Worm (Caenorhabditis elegans) whole organism, mixed stage, embryonic: ENCODE data around the gene far-7.
A peak's percentile ranks its signal among the peaks of the same experiment; 100 is the strongest.

ENCODE experiments used
- M03D4.4 ChIP-seq: sonication (generic microtip); optimal IDR thresholded peaks from 2 replicates; lab custom pipeline; 2017; ENCODE audit warnings: mild to moderate bottlenecking, missing genetic modification characterization, missing compliant biosample characterization
- blmp-1 ChIP-seq: fragments of 150-350 bp; optimal IDR thresholded peaks from 2 replicates; lab custom pipeline; 2014; ENCODE audit warnings: missing biosample characterization, missing genetic modification characterization
- ceh-39 ChIP-seq: fragments of 150-350 bp; optimal IDR thresholded peaks from 2 replicates; lab custom pipeline; 2014; ENCODE audit warnings: missing biosample characterization, missing genetic modification characterization
- ceh-43 ChIP-seq: fragments of 200-800 bp; sonication (Bioruptor generic); optimal IDR thresholded peaks from 2 replicates; lab custom pipeline; 2018; ENCODE audit warnings: mild to moderate bottlenecking, missing genetic modification characterization, moderate library complexity, missing compliant biosample characterization
- ceh-83 ChIP-seq: fragments of 200-800 bp; sonication (Bioruptor generic); optimal IDR thresholded peaks from 2 replicates; lab custom pipeline; 2018; ENCODE audit warnings: mild to moderate bottlenecking, missing genetic modification characterization, missing compliant biosample characterization
- ces-1 ChIP-seq: fragments of 150-350 bp; optimal IDR thresholded peaks from 2 replicates; lab custom pipeline; 2014; ENCODE audit warnings: missing biosample characterization, missing genetic modification reagents, missing genetic modification characterization
- cnd-1 ChIP-seq: fragments of 200-800 bp; sonication (Bioruptor generic); optimal IDR thresholded peaks from 2 replicates; lab custom pipeline; 2018; ENCODE audit warnings: mild to moderate bottlenecking, missing genetic modification characterization, missing compliant biosample characterization
- drap-1 ChIP-seq: fragments of 200-800 bp; sonication (Bioruptor generic); optimal IDR thresholded peaks from 3 replicates; lab custom pipeline; 2018; ENCODE audit warnings: mild to moderate bottlenecking, missing genetic modification characterization, missing compliant biosample characterization
- elt-1 ChIP-seq: sonication (generic microtip); optimal IDR thresholded peaks from 2 replicates; lab custom pipeline; 2017; ENCODE audit warnings: missing genetic modification characterization, mild to moderate bottlenecking, missing compliant biosample characterization, antibody characterized with exemption, moderate library complexity, borderline replicate concordance; ENCODE audit not compliant: insufficient read depth
- elt-3 ChIP-seq: fragments of 150-350 bp; optimal IDR thresholded peaks from 2 replicates; lab custom pipeline; 2014; ENCODE audit warnings: missing biosample characterization, missing genetic modification characterization
- flh-1 ChIP-seq: fragments of 200-800 bp; sonication (Bioruptor generic); optimal IDR thresholded peaks from 2 replicates; lab custom pipeline; 2018; ENCODE audit warnings: mild to moderate bottlenecking, missing genetic modification characterization, moderate library complexity, missing compliant biosample characterization
- ham-2 ChIP-seq: fragments of 200-800 bp; sonication (Bioruptor generic); optimal IDR thresholded peaks from 2 replicates; lab custom pipeline; 2018; ENCODE audit warnings: mild to moderate bottlenecking, missing genetic modification characterization, missing compliant biosample characterization
- hlh-1 ChIP-seq: fragments of 150-350 bp; optimal IDR thresholded peaks from 2 replicates; lab custom pipeline; 2014; ENCODE audit warnings: missing biosample characterization, missing genetic modification reagents, missing genetic modification characterization
- lin-13 ChIP-seq: fragments of 150-350 bp; optimal IDR thresholded peaks from 2 replicates; lab custom pipeline; 2014; ENCODE audit warnings: missing biosample characterization, missing genetic modification characterization
- lin-32 ChIP-seq: fragments of 200-800 bp; sonication (Bioruptor generic); optimal IDR thresholded peaks from 2 replicates; lab custom pipeline; 2018; ENCODE audit warnings: mild to moderate bottlenecking, missing genetic modification characterization, missing compliant biosample characterization
- mab-5 ChIP-seq: fragments of 150-350 bp; optimal IDR thresholded peaks from 2 replicates; lab custom pipeline; 2014; ENCODE audit warnings: missing biosample characterization, missing genetic modification characterization
- mep-1 ChIP-seq: fragments of 150-350 bp; optimal IDR thresholded peaks from 2 replicates; lab custom pipeline; 2017; ENCODE audit warnings: missing biosample characterization, missing genetic modification reagents, missing genetic modification characterization, inconsistent platforms
- nhr-12 ChIP-seq: fragments of 150-350 bp; optimal IDR thresholded peaks from 2 replicates; lab custom pipeline; 2014; ENCODE audit warnings: missing biosample characterization, missing genetic modification characterization
- nhr-2 ChIP-seq: fragments of 150-350 bp; optimal IDR thresholded peaks from 2 replicates; lab custom pipeline; 2014; ENCODE audit warnings: missing biosample characterization, missing genetic modification characterization
- nhr-237 ChIP-seq: fragments of 150-350 bp; optimal IDR thresholded peaks from 2 replicates; lab custom pipeline; 2014; ENCODE audit warnings: missing biosample characterization, missing genetic modification characterization
- nhr-28 ChIP-seq: fragments of 150-350 bp; optimal IDR thresholded peaks from 2 replicates; lab custom pipeline; 2014; ENCODE audit warnings: missing biosample characterization, missing genetic modification characterization
- nhr-76 ChIP-seq: sonication (generic microtip); optimal IDR thresholded peaks from 2 replicates; lab custom pipeline; 2017; ENCODE audit warnings: missing biosample characterization, missing genetic modification characterization
- pha-4 ChIP-seq: fragments of 150-350 bp; optimal IDR thresholded peaks from 2 replicates; lab custom pipeline; 2018; ENCODE audit warnings: missing biosample characterization, missing genetic modification reagents, missing genetic modification characterization
- sem-2 ChIP-seq: fragments of 200-800 bp; sonication (Bioruptor generic); optimal IDR thresholded peaks from 2 replicates; lab custom pipeline; 2018; ENCODE audit warnings: mild to moderate bottlenecking, missing genetic modification characterization, missing compliant biosample characterization
- snpc-4 ChIP-seq: fragments of 150-350 bp; optimal IDR thresholded peaks from 2 replicates; lab custom pipeline; 2014; ENCODE audit warnings: missing biosample characterization, missing genetic modification characterization
- sptf-1 ChIP-seq: sonication (generic microtip); optimal IDR thresholded peaks from 2 replicates; lab custom pipeline; 2017; ENCODE audit warnings: mild to moderate bottlenecking, missing genetic modification characterization, moderate library complexity, missing compliant biosample characterization
- tbx-8 ChIP-seq: fragments of 200-800 bp; sonication (Bioruptor generic); optimal IDR thresholded peaks from 2 replicates; lab custom pipeline; 2018; ENCODE audit warnings: mild to moderate bottlenecking, missing genetic modification characterization, moderate library complexity, missing compliant biosample characterization
- unc-39 ChIP-seq: fragments of 150-350 bp; optimal IDR thresholded peaks from 2 replicates; lab custom pipeline; 2014; ENCODE audit warnings: missing biosample characterization, missing genetic modification characterization
- zip-8 ChIP-seq: fragments of 150-350 bp; optimal IDR thresholded peaks from 2 replicates; lab custom pipeline; 2014; ENCODE audit warnings: missing biosample characterization, missing genetic modification characterization
- ztf-11 ChIP-seq: fragments of 150-350 bp; optimal IDR thresholded peaks from 2 replicates; lab custom pipeline; 2014; ENCODE audit warnings: missing biosample characterization, missing genetic modification characterization

Gene far-7

ce11 chrII:321183-321582, 1.6 kb downstream of the far-7 start:
- TF ChIP-seq lin-32 (GFP tag; lab: Kevin White, UChicago): no peak
- no peak for TF ChIP-seq elt-3
- TF ChIP-seq ztf-11 (tag; lab: Kevin White, UChicago): no peak
- TF ChIP-seq pha-4 (tag; lab: Kevin White, UChicago): no peak
- TF ChIP-seq mab-5 (tag; lab: Kevin White, UChicago): no peak
- no peak for TF ChIP-seq flh-1 (GFP tag; lab: Kevin White, UChicago)
- TF ChIP-seq ces-1 (GFP tag; lab: Kevin White, UChicago): no peak
- no peak for TF ChIP-seq nhr-12 (tag; lab: Kevin White, UChicago)

DNA sequence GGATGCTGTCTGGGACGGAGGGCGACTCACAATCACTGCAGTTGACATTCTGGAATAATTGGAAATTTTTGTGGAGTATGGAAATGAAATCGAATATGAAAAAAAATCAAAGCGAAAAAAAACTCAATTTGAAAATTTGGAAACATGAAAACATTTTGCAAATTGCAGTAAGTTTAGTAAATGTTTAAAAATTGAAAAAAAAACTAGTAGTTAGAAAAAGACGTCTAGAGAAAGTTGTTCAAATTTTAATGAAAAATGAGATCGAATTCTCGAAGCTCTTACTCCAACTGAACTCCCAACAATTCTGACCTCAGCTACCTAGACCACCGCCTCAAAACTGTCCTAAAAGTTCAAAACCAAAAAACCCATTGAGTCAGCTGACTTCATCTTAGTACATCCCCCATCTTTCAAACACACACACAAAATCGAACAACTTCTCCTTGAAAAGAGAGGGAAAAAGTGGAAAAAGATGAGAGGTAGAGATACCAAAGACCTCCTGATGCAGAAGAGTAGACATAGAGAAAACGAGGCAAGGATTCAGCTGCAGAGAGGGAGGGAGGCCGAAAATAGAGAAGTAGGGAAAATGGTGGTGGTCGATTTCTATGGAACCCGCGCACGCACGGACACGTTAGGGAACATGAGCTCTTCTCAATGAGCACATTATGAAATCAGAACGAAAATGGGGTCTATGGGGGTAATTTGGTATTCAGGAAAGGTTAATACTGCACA, 3.6 kb downstream of the far-7 start, which contains the start of gene K01A2.10:
K01A2.10 (minus strand) TSS at position 51 of the 729 bp plus-strand sequence.
- TF ChIP-seq ces-1 (GFP tag; lab: Kevin White, UChicago): no peak
- no peak for TF ChIP-seq pha-4 (tag; lab: Kevin White, UChicago)
- no peak for TF ChIP-seq mab-5 (tag; lab: Kevin White, UChicago)
- TF ChIP-seq ham-2: no peak
- no peak for TF ChIP-seq unc-39 (tag; lab: Kevin White, UChicago)
- no peak for TF ChIP-seq elt-3
- no peak for TF ChIP-seq nhr-237 (tag; lab: Kevin White, UChicago)
- no peak for TF ChIP-seq ceh-39 (tag; lab: Kevin White, UChicago)
- TF ChIP-seq hlh-1 (tag; lab: Kevin White, UChicago): peak; percentile 26
- TF ChIP-seq sptf-1 (tag; lab: Kevin White, UChicago): peak; percentile 15
- peak; percentile 1 for TF ChIP-seq mep-1 (tag; lab: Kevin White, UChicago)
- no peak for TF ChIP-seq cnd-1 (tag; lab: Kevin White, UChicago)
- TF ChIP-seq ceh-83 (GFP tag; lab: Kevin White, UChicago): no peak
- no peak for TF ChIP-seq nhr-28 (tag; lab: Kevin White, UChicago)
- TF ChIP-seq blmp-1 (tag; lab: Kevin White, UChicago): no peak
- no peak for TF ChIP-seq nhr-12 (tag; lab: Kevin White, UChicago)

DNA sequence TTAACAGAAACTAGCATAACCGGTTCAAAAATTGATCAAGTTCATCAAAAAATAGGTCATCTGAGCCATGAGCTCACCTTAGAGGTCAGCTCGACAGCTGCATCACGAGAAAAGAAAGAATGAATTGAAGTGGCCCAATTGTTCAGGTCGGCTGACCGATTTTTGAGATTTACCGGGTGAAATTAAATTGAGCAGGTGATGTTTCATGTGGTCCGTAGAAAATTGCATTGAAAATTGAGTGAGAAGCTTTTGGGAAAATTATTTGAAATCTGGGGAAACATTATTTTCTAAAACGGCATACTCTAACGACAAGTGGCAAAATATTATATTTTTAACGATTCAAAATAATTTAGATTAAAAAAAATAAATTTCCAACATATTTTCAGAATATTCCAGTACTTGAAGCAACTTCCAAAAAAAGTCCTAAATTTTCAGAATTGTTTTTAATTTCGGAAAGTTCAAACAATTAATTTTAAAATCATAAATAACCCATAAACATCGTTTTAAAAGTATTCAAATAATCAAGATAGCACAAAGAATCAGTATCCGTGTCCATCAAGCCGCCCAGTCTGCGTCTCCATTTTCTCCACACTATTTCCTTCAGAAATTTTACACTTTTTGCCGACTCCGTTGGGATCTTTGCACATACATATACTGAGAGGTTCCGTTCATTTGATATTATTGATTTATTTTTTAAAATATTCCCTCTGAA, 6.2 kb downstream of the far-7 start, which contains the start of gene sgcb-1:
sgcb-1 (plus strand) TSS at position 662 of the 712 bp plus-strand sequence.
- TF ChIP-seq M03D4.4 (tag; lab: Kevin White, UChicago) (no peak), nhr-237 (tag; lab: Kevin White, UChicago) (no peak), zip-8 (tag; lab: Kevin White, UChicago) (no peak), ztf-11 (tag; lab: Kevin White, UChicago) (no peak), nhr-76 (tag; lab: Kevin White, UChicago) (no peak), ham-2 (no peak), elt-1 (tag; lab: Kevin White, UChicago) (no peak), ceh-39 (tag; lab: Kevin White, UChicago) (no peak), ceh-43 (GFP tag; lab: Kevin White, UChicago) (no peak), snpc-4 (tag; lab: Kevin White, UChicago) (no peak), cnd-1 (tag; lab: Kevin White, UChicago) (no peak), lin-13 (no peak), hlh-1 (tag; lab: Kevin White, UChicago) (no peak), ces-1 (GFP tag; lab: Kevin White, UChicago) (no peak), tbx-8 (GFP tag; lab: Kevin White, UChicago) (no peak), flh-1 (GFP tag; lab: Kevin White, UChicago) (no peak), elt-3 (no peak), sptf-1 (tag; lab: Kevin White, UChicago) (no peak), sem-2 (no peak), nhr-2 (tag; lab: Kevin White, UChicago) (no peak)

DNA sequence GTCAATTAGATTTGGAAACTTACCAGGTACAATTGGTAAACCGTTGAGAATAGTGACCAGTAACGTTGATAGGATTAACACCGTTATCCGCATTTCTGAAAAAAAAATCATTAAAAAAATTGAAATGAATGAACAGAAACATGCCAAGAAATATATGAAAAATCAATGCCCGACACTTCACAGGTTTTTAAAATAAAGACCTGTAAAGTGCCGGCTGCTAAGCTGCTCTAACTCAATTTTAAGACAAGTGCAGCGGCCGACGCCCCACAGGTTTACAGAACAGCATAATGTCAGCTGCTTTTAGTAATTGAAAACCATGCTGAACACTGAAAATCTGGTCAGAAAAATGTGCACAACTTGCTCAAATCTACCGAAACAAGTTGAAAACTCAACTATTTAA, 12.8 kb downstream of the far-7 start, which contains the start of gene cbn-1:
cbn-1 (minus strand) TSS at position 101 of the 400 bp plus-strand sequence.
- TF ChIP-seq cnd-1 (tag; lab: Kevin White, UChicago) (no peak), elt-1 (tag; lab: Kevin White, UChicago) (no peak), lin-32 (GFP tag; lab: Kevin White, UChicago) (no peak), M03D4.4 (tag; lab: Kevin White, UChicago) (no peak), zip-8 (tag; lab: Kevin White, UChicago) (no peak), drap-1 (GFP tag; lab: Kevin White, UChicago) (no peak), nhr-237 (tag; lab: Kevin White, UChicago) (no peak), ceh-39 (tag; lab: Kevin White, UChicago) (no peak), mep-1 (tag; lab: Kevin White, UChicago) (no peak)
